Fruit fly (Drosophila melanogaster): Measurements from ENCODE around the gene CG34171.

dm6 chr2L:18377109-18377508, 1.3 kb upstream of the CG34171 start:
- TF ChIP-seq CTCF (optimal IDR thresholded peaks at IDR 0.05) (no peak), CG8478 (optimal IDR thresholded peaks at IDR 0.05) (no peak)

Data from S2 (cell line).